Fruit fly (Drosophila melanogaster) whole organism, wandering third instar larva: ENCODE results near the gene SA2.
A peak's percentile ranks its signal among the peaks of the same experiment; 100 is the strongest.

Experiments used
- CrebA ChIP-seq: fragments of 200-800 bp; sonication (Bioruptor generic); optimal IDR thresholded peaks from 2 replicates; lab custom pipeline; 2016; ENCODE audit warnings: missing biosample characterization, mild to moderate bottlenecking, missing genetic modification characterization, borderline replicate concordance
- Dif ChIP-seq: fragments of 200-275, 200-300 bp; sonication (Bioruptor generic); optimal IDR thresholded peaks from 2 replicates; lab custom pipeline; 2018; ENCODE audit warnings: missing biosample characterization, missing genetic modification characterization; ENCODE audit not compliant: partially characterized antibody
- Myc ChIP-seq: fragments of >200 bp; optimal IDR thresholded peaks from 2 replicates; lab custom pipeline; 2017
- Rel ChIP-seq, 2 experiments: fragments of 200-800 bp; sonication (Bioruptor generic) in 1 of 2; optimal IDR thresholded peaks; 2 replicates in 1 of 2; 3 replicates in 1 of 2; lab custom pipeline; 2016 to 2019; ENCODE audit warnings: mild to moderate bottlenecking in 2 of 2, missing biosample characterization in 2 of 2, missing genetic modification characterization in 2 of 2, moderate library complexity in 1 of 2
- brk ChIP-seq: fragments of 200-800 bp; sonication (Bioruptor generic); optimal IDR thresholded peaks from 2 replicates; lab custom pipeline; 2016; ENCODE audit warnings: missing biosample characterization, mild to moderate bottlenecking, missing genetic modification characterization
- dsf ChIP-seq: sonication (Bioruptor generic); optimal IDR thresholded peaks from 2 replicates; lab custom pipeline; 2016; ENCODE audit warnings: missing biosample characterization, missing genetic modification characterization, borderline replicate concordance
- fru ChIP-seq: fragments of 200-800 bp; sonication (Bioruptor generic); optimal IDR thresholded peaks from 3 replicates; lab custom pipeline; 2016; ENCODE audit warnings: missing biosample characterization, mild to moderate bottlenecking, missing genetic modification characterization
- h ChIP-seq: fragments of 200-800 bp; sonication (Bioruptor generic); optimal IDR thresholded peaks from 3 replicates; lab custom pipeline; 2016; ENCODE audit warnings: missing biosample characterization, mild to moderate bottlenecking, missing genetic modification characterization

dm6 chr3L:1388094-1388493, 49.6 kb downstream of the SA2 start:
- TF ChIP-seq Dif (GFP tag; lab: Kevin White, UChicago) (no peak), dsf (GFP tag; lab: Kevin White, UChicago) (no peak), h (GFP tag; lab: Kevin White, UChicago) (peak; percentile 73), brk (peak; percentile 66), CrebA (GFP tag; lab: Kevin White, UChicago) (no peak), Myc (lab: Kevin White, UChicago) (no peak), Rel (GFP tag; optimal IDR thresholded peaks at IDR 0.05; lab: Kevin White, UChicago) (no peak), Rel (tag; optimal IDR thresholded peaks at IDR 0.05; lab: Kevin White, UChicago) (peak; percentile 3), fru (GFP tag; lab: Kevin White, UChicago) (peak; percentile 77)
